Worm (Caenorhabditis elegans): ENCODE results near the gene F19B2.6.

F19B2.6 gene

ce11 chrV:20161781-20162289, 3.5 kb downstream of the F19B2.6 start:
- TF ChIP-seq lsy-12 (tag; optimal IDR thresholded peaks at IDR 0.05) (no peak), lin-39 (tag; optimal IDR thresholded peaks at IDR 0.05) (no peak), egl-27 (tag; optimal IDR thresholded peaks at IDR 0.05) (no peak), sea-2 (GFP tag; optimal IDR thresholded peaks at IDR 0.05) (no peak), R02D3.7 (tag; optimal IDR thresholded peaks at IDR 0.05) (no peak), fkh-10 (GFP tag; optimal IDR thresholded peaks at IDR 0.05) (no peak), elt-3 (tag; optimal IDR thresholded peaks at IDR 0.05) (no peak), ceh-82 (tag; optimal IDR thresholded peaks at IDR 0.05) (no peak), daf-12 (tag; optimal IDR thresholded peaks at IDR 0.05) (no peak), ama-1 (optimal IDR thresholded peaks at IDR 0.05) (no peak), ceh-16 (tag; optimal IDR thresholded peaks at IDR 0.05) (no peak), ceh-28 (tag; optimal IDR thresholded peaks at IDR 0.05) (no peak), hmg-11 (tag; optimal IDR thresholded peaks at IDR 0.05) (no peak), snpc-4 (tag; optimal IDR thresholded peaks at IDR 0.05) (no peak), pha-4 (tag; optimal IDR thresholded peaks at IDR 0.05) (no peak)

- TF ChIP-seq ztf-4 (tag; optimal IDR thresholded peaks at IDR 0.05) (no peak), elt-1 (tag; optimal IDR thresholded peaks at IDR 0.05) (no peak), pha-4 (tag; optimal IDR thresholded peaks at IDR 0.05) (peak; percentile 43), ceh-9 (tag; optimal IDR thresholded peaks at IDR 0.05) (no peak), ama-1 (optimal IDR thresholded peaks at IDR 0.05) (peak; percentile 77), ceh-28 (tag; optimal IDR thresholded peaks at IDR 0.05) (peak; percentile 12), elt-2 (tag; optimal IDR thresholded peaks at IDR 0.05) (peak; percentile 65)
These were observed 4.2 kb downstream of the F19B2.6 start for ce11 chrV:20162290-20163104.

- TF ChIP-seq ama-1 (optimal IDR thresholded peaks at IDR 0.05) (peak; percentile 77), mdl-1 (tag; optimal IDR thresholded peaks at IDR 0.05) (no peak)
These were observed 4.8 kb downstream of the F19B2.6 start for ce11 chrV:20163105-20163449.

- TF ChIP-seq daf-12 (tag; optimal IDR thresholded peaks at IDR 0.05) (no peak), ztf-4 (tag; optimal IDR thresholded peaks at IDR 0.05) (no peak), tbx-2 (tag; optimal IDR thresholded peaks at IDR 0.05) (no peak), ceh-9 (tag; optimal IDR thresholded peaks at IDR 0.05) (no peak), pqm-1 (tag; optimal IDR thresholded peaks at IDR 0.05) (peak; percentile 73), nhr-12 (tag; optimal IDR thresholded peaks at IDR 0.05) (no peak), nhr-43 (tag; optimal IDR thresholded peaks at IDR 0.05; ENCODE audit: poor library complexity, severe bottlenecking) (no peak), egl-27 (tag; optimal IDR thresholded peaks at IDR 0.05) (no peak), elt-3 (tag; optimal IDR thresholded peaks at IDR 0.05) (no peak), ama-1 (optimal IDR thresholded peaks at IDR 0.05) (peak; percentile 89), nhr-25 (tag; optimal IDR thresholded peaks at IDR 0.05) (no peak), mdl-1 (tag; optimal IDR thresholded peaks at IDR 0.05) (no peak), hmg-11 (tag; optimal IDR thresholded peaks at IDR 0.05) (no peak), nhr-237 (tag; optimal IDR thresholded peaks at IDR 0.05) (no peak), aly-2 (tag; optimal IDR thresholded peaks at IDR 0.05) (no peak), nhr-76 (tag; optimal IDR thresholded peaks at IDR 0.05) (no peak), ZK546.5 (tag; optimal IDR thresholded peaks at IDR 0.05) (no peak), snpc-4 (tag; optimal IDR thresholded peaks at IDR 0.05) (no peak), ceh-16 (tag; optimal IDR thresholded peaks at IDR 0.05) (no peak), mml-1 (tag; optimal IDR thresholded peaks at IDR 0.05) (no peak), nhr-23 (tag; optimal IDR thresholded peaks at IDR 0.05) (no peak), ceh-28 (tag; optimal IDR thresholded peaks at IDR 0.05) (no peak), elt-1 (tag; optimal IDR thresholded peaks at IDR 0.05) (no peak), lin-39 (tag; optimal IDR thresholded peaks at IDR 0.05) (no peak), eor-1 (tag; optimal IDR thresholded peaks at IDR 0.05) (no peak), lsy-12 (tag; optimal IDR thresholded peaks at IDR 0.05) (peak; percentile 77), nhr-11 (tag; optimal IDR thresholded peaks at IDR 0.05) (no peak), fos-1 (tag; optimal IDR thresholded peaks at IDR 0.05) (peak; percentile 8), zag-1 (tag; optimal IDR thresholded peaks at IDR 0.05) (no peak), fkh-10 (GFP tag; optimal IDR thresholded peaks at IDR 0.05) (no peak), elt-2 (tag; optimal IDR thresholded peaks at IDR 0.05) (peak; percentile 99), fkh-2 (tag; optimal IDR thresholded peaks at IDR 0.05) (no peak), sea-2 (GFP tag; optimal IDR thresholded peaks at IDR 0.05) (no peak), unc-62 (GFP tag; optimal IDR thresholded peaks at IDR 0.05) (no peak), ztf-11 (tag; optimal IDR thresholded peaks at IDR 0.05) (no peak), pha-4 (tag; optimal IDR thresholded peaks at IDR 0.05) (peak; percentile 43), nhr-28 (tag; optimal IDR thresholded peaks at IDR 0.05) (no peak), nfya-1 (tag; optimal IDR thresholded peaks at IDR 0.05; ENCODE audit: insufficient read depth) (peak; percentile 13), lin-15B (tag; optimal IDR thresholded peaks at IDR 0.05) (no peak)
These were observed 6.0 kb downstream of the F19B2.6 start, which contains the start of gene F19B2.5 for ce11 chrV:20164059-20164892. Gene F19B2.5 (minus strand): TSS chrV:20164165.
